Fruit fly (Drosophila melanogaster) S2 (cell line): ENCODE results near the gene CG15375.

Experiments used
- CG8478 ChIP-seq: fragments of >200 bp; optimal IDR thresholded peaks from 2 replicates; lab custom pipeline; 2018
- CTCF ChIP-seq, 2 experiments: fragments of >200 bp; optimal IDR thresholded peaks; 2 replicates each; lab custom pipeline; 2018

- TF ChIP-seq CG8478 (lab: Kevin White, UChicago) (no peak), CTCF (optimal IDR thresholded peaks at IDR 0.05; lab: Kevin White, UChicago) (no peak)
Observed at dm6 chrX:4100824-4101368, at the start of gene CG15375, which contains the start of gene Cmtr1.
